Fruit fly (Drosophila melanogaster) Kc167 (cell line): Measurements from ENCODE around the gene CG42521.

ENCODE experiments used
- Myc ChIP-seq: fragments of >200 bp; optimal IDR thresholded peaks from 2 replicates; lab custom pipeline; 2017; ENCODE audit warnings: missing external identifiers
- Sin3A ChIP-seq: fragments of >200 bp; optimal IDR thresholded peaks from 2 replicates; lab custom pipeline; 2018; ENCODE audit warnings: missing external identifiers
- h ChIP-seq: fragments of >200 bp; optimal IDR thresholded peaks from 3 replicates; lab custom pipeline; 2018; ENCODE audit warnings: missing external identifiers
- insv ChIP-seq: fragments of >200 bp; optimal IDR thresholded peaks from 3 replicates; lab custom pipeline; 2018; ENCODE audit warnings: missing external identifiers
- psq ChIP-seq: fragments of >200 bp; optimal IDR thresholded peaks from 2 replicates; lab custom pipeline; 2017; ENCODE audit warnings: missing external identifiers
- ttk ChIP-seq: sonication (Bioruptor generic); optimal IDR thresholded peaks from 2 replicates; lab custom pipeline; 2017; ENCODE audit warnings: missing external identifiers

CG42521 gene

dm6 chr3L:10659524-10659923 is 36.1 kb upstream of the CG42521 start:
- no peak for TF ChIP-seq ttk (lab: Kevin White, UChicago)
- no peak for TF ChIP-seq Sin3A
- no peak for TF ChIP-seq h (lab: Kevin White, UChicago)
- no peak for TF ChIP-seq psq
- no peak for TF ChIP-seq insv

- TF ChIP-seq h (lab: Kevin White, UChicago): no peak
- TF ChIP-seq insv: no peak
- TF ChIP-seq Myc (lab: Kevin White, UChicago): no peak
- no peak for TF ChIP-seq ttk (lab: Kevin White, UChicago)
- no peak for TF ChIP-seq Sin3A
- no peak for TF ChIP-seq psq
These were observed 35.2 kb upstream of the CG42521 start for dm6 chr3L:10658362-10659127.

dm6 chr3L:10657311-10657710 is 33.9 kb upstream of the CG42521 start:
- no peak for TF ChIP-seq psq
- no peak for TF ChIP-seq h (lab: Kevin White, UChicago)
- TF ChIP-seq Myc (lab: Kevin White, UChicago): no peak
- no peak for TF ChIP-seq ttk (lab: Kevin White, UChicago)
- TF ChIP-seq insv: no peak
- TF ChIP-seq Sin3A: no peak

dm6 chr3L:10656451-10657198 is 33.2 kb upstream of the CG42521 start:
- no peak for TF ChIP-seq insv
- no peak for TF ChIP-seq Myc (lab: Kevin White, UChicago)
- no peak for TF ChIP-seq ttk (lab: Kevin White, UChicago)
- no peak for TF ChIP-seq h (lab: Kevin White, UChicago)
- no peak for TF ChIP-seq psq
- no peak for TF ChIP-seq Sin3A

dm6 chr3L:10654439-10654838 is 31.1 kb upstream of the CG42521 start:
- TF ChIP-seq Sin3A: no peak
- TF ChIP-seq ttk (lab: Kevin White, UChicago): no peak
- no peak for TF ChIP-seq psq
- TF ChIP-seq h (lab: Kevin White, UChicago): no peak

dm6 chr3L:10652487-10652886 is 29.1 kb upstream of the CG42521 start:
- TF ChIP-seq h (lab: Kevin White, UChicago) (no peak), psq (no peak), insv (no peak), Sin3A (no peak), ttk (lab: Kevin White, UChicago) (no peak), Myc (lab: Kevin White, UChicago) (no peak)

- TF ChIP-seq Sin3A: no peak
- TF ChIP-seq psq: no peak
- no peak for TF ChIP-seq Myc (lab: Kevin White, UChicago)
- TF ChIP-seq insv: no peak
- no peak for TF ChIP-seq ttk (lab: Kevin White, UChicago)
- no peak for TF ChIP-seq h (lab: Kevin White, UChicago)
These were observed 27.9 kb upstream of the CG42521 start for dm6 chr3L:10651271-10651670.

dm6 chr3L:10648431-10648830 is 25.1 kb upstream of the CG42521 start:
- TF ChIP-seq ttk (lab: Kevin White, UChicago) (no peak), h (lab: Kevin White, UChicago) (no peak), Sin3A (no peak), psq (no peak), insv (no peak), Myc (lab: Kevin White, UChicago) (no peak)

dm6 chr3L:10647158-10647557 is 23.8 kb upstream of the CG42521 start:
- no peak for TF ChIP-seq h (lab: Kevin White, UChicago)
- no peak for TF ChIP-seq Myc (lab: Kevin White, UChicago)
- TF ChIP-seq Sin3A: no peak
- no peak for TF ChIP-seq ttk (lab: Kevin White, UChicago)
- TF ChIP-seq insv: no peak
- TF ChIP-seq psq: no peak

- no peak for TF ChIP-seq Myc (lab: Kevin White, UChicago)
- TF ChIP-seq h (lab: Kevin White, UChicago): no peak
- no peak for TF ChIP-seq Sin3A
- TF ChIP-seq ttk (lab: Kevin White, UChicago): no peak
- TF ChIP-seq psq: no peak
- TF ChIP-seq insv: no peak
These were observed 22.6 kb upstream of the CG42521 start for dm6 chr3L:10645965-10646364.

dm6 chr3L:10643228-10643627 is 19.9 kb upstream of the CG42521 start, which contains the start of gene CG14153:
CG14153 (plus strand) TSS chr3L:10643528.
- TF ChIP-seq Myc (lab: Kevin White, UChicago) (no peak), Sin3A (no peak), ttk (lab: Kevin White, UChicago) (no peak)

dm6 chr3L:10641589-10641988 is 18.2 kb upstream of the CG42521 start, which contains the start of gene CG14154:
CG14154 (plus strand) TSS chr3L:10641889.
- no peak for TF ChIP-seq h (lab: Kevin White, UChicago)
- no peak for TF ChIP-seq ttk (lab: Kevin White, UChicago)
- TF ChIP-seq psq: no peak
- no peak for TF ChIP-seq Myc (lab: Kevin White, UChicago)
- no peak for TF ChIP-seq Sin3A
- no peak for TF ChIP-seq insv

- TF ChIP-seq ttk (lab: Kevin White, UChicago) (no peak), psq (no peak), Sin3A (no peak), insv (no peak), Myc (lab: Kevin White, UChicago) (no peak), h (lab: Kevin White, UChicago) (no peak)
These were observed 16.1 kb upstream of the CG42521 start, which contains the start of gene CG18628 for dm6 chr3L:10639440-10639839. CG18628 (plus strand) TSS chr3L:10639740.
